Worm (Caenorhabditis elegans) whole organism, early embryonic: ENCODE data around the gene F46G10.1.

ENCODE experiments used
- B0310.2 ChIP-seq: sonication (generic microtip); optimal IDR thresholded peaks from 2 replicates; lab custom pipeline; 2016; ENCODE audit warnings: mild to moderate bottlenecking, missing genetic modification characterization, missing compliant biosample characterization
- F13C5.2 ChIP-seq: sonication (generic microtip); optimal IDR thresholded peaks from 2 replicates; lab custom pipeline; 2017; ENCODE audit warnings: mild to moderate bottlenecking, missing genetic modification characterization, inconsistent platforms, missing compliant biosample characterization
- aly-1 ChIP-seq: sonication (generic microtip); optimal IDR thresholded peaks from 2 replicates; lab custom pipeline; 2016; ENCODE audit warnings: missing genetic modification characterization, missing compliant biosample characterization
- ama-1 ChIP-seq: fragments of 150-350 bp; optimal IDR thresholded peaks from 2 replicates; lab custom pipeline; 2014
- ceh-13 ChIP-seq: fragments of 200-800 bp; sonication (Bioruptor generic); optimal IDR thresholded peaks from 2 replicates; lab custom pipeline; 2018; ENCODE audit warnings: mild to moderate bottlenecking, missing genetic modification characterization, missing compliant biosample characterization
- ceh-36 ChIP-seq: sonication (generic microtip); optimal IDR thresholded peaks from 2 replicates; lab custom pipeline; 2016; ENCODE audit warnings: missing genetic modification characterization, inconsistent platforms, missing compliant biosample characterization
- ets-7 ChIP-seq: sonication (generic microtip); optimal IDR thresholded peaks from 2 replicates; lab custom pipeline; 2016; ENCODE audit warnings: missing genotype, missing genetic modification characterization, missing compliant biosample characterization
- flt-1 ChIP-seq: fragments of 200-800 bp; sonication (Bioruptor generic); IDR thresholded peaks from 2 replicates; pipeline ENCODE4 v1.3.6; 2022; ENCODE audit warnings: missing genetic modification characterization, missing compliant biosample characterization
- hmbx-1 ChIP-seq: sonication (generic microtip); optimal IDR thresholded peaks from 2 replicates; lab custom pipeline; 2016; ENCODE audit warnings: mild to moderate bottlenecking, missing genetic modification characterization, missing compliant biosample characterization
- hmg-4 ChIP-seq: fragments of 200-800 bp; sonication (Bioruptor generic); optimal IDR thresholded peaks from 2 replicates; lab custom pipeline; 2018; ENCODE audit warnings: mild to moderate bottlenecking, missing genetic modification characterization, missing compliant biosample characterization
- hnd-1 ChIP-seq: sonication (generic microtip); optimal IDR thresholded peaks from 2 replicates; lab custom pipeline; 2016; ENCODE audit warnings: missing genetic modification characterization, missing compliant biosample characterization
- pes-1 ChIP-seq: fragments of 200-800 bp; sonication (Bioruptor generic); IDR thresholded peaks from 2 replicates; pipeline ENCODE4 v1.3.6; 2022; ENCODE audit warnings: missing genetic modification reagents, missing genetic modification characterization, missing compliant biosample characterization
- scrt-1 ChIP-seq: fragments of 200-800 bp; sonication (Bioruptor generic); IDR thresholded peaks from 2 replicates; pipeline ENCODE4 v1.3.6; 2022; ENCODE audit warnings: missing genetic modification characterization, missing compliant biosample characterization
- sea-1 ChIP-seq: fragments of 200-800 bp; sonication (Bioruptor generic); conservative IDR thresholded peaks from 2 replicates; pipeline ENCODE4 v1.3.6; 2022; ENCODE audit warnings: missing genetic modification characterization, missing compliant biosample characterization
- tbx-11 ChIP-seq: fragments of 200-800 bp; sonication (Bioruptor generic); IDR thresholded peaks from 2 replicates; pipeline ENCODE4 v1.3.6; 2022; ENCODE audit warnings: missing genetic modification characterization, missing compliant biosample characterization
- tbx-37 ChIP-seq: fragments of 200-800 bp; sonication (Bioruptor generic); conservative IDR thresholded peaks from 2 replicates; pipeline ENCODE4 v1.3.6; 2022; ENCODE audit warnings: missing genetic modification reagents, missing genetic modification characterization, missing compliant biosample characterization
- tra-4 ChIP-seq: sonication (generic microtip); optimal IDR thresholded peaks from 2 replicates; lab custom pipeline; 2017; ENCODE audit warnings: missing genetic modification characterization, missing compliant biosample characterization

F46G10.1 gene

DNA sequence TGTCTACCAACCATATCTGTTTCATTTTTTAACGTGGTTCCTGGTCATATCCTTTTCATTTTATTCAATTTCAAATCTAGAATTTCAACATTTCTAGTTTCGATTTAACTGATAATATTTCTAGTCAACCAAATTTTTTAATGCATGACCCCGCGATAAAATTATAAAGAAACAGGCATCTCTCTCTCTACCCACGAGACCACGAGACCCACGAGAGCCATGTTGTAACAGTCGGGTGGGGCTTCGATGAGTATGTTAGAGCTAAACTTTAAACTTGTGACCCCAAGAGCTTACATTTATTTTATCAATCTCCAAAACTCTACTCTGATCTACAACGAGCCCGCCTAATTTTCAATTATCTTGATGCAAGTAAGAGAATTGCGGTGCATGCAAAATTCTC is 6.8 kb upstream of the F46G10.1 start:
- TF ChIP-seq hnd-1 (tag; lab: Kevin White, UChicago), result no peak
- TF ChIP-seq ets-7, result no peak
- no peak for TF ChIP-seq ceh-36 (tag; lab: Kevin White, UChicago)

DNA sequence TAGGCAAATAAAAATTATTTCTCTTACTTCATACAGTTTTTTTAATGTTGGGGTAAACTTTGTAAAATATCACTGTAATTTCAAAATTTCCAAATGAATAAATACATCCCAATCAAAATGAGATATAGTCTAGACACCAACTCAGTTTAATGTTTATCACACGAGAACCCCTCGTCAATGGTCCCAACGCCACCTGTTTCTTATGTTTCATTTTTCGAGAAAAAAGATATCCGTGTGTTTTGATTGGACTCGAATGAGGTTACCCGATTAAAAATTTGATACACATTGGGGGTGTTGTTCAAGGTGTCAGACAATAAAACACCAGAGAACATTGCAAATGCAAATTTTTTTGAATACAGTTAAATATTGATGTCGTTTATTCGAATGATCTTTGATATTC is 6.0 kb upstream of the F46G10.1 start:
- TF ChIP-seq sea-1 (GFP tag; lab: Robert Waterston, UW) (no peak), ama-1 (lab: Kevin White, UChicago) (no peak), pes-1 (no peak), tra-4 (tag; lab: Kevin White, UChicago) (no peak), aly-1 (tag; lab: Kevin White, UChicago) (no peak), tbx-11 (GFP tag; lab: Robert Waterston, UW) (no peak), flt-1 (GFP tag; lab: Robert Waterston, UW) (no peak), scrt-1 (no peak), hmg-4 (GFP tag; lab: Kevin White, UChicago) (no peak), F13C5.2 (tag; lab: Kevin White, UChicago) (no peak), ets-7 (no peak), ceh-36 (tag; lab: Kevin White, UChicago) (no peak), hmbx-1 (tag; lab: Kevin White, UChicago) (no peak)

DNA sequence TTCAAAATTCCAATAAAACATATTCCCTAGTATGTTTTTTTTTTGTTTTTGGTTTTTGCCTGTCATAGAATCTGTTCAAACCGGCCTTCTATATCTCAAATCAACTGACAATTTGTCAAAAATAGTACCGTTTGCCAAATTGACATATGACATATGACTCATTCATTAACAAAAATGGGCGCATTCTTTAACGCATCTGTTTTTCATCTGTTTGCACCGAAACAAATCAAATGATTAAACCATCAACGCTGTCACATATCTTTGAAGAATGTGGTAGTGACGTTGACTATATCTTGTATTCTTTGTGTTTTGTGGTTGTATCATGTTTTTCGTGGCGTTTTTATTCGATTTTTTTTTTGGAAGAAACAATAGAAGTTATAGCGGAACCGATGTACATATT is 3.5 kb upstream of the F46G10.1 start:
- TF ChIP-seq sea-1 (GFP tag; lab: Robert Waterston, UW) (no peak), pes-1 (no peak), tra-4 (tag; lab: Kevin White, UChicago) (no peak), aly-1 (tag; lab: Kevin White, UChicago) (no peak), tbx-11 (GFP tag; lab: Robert Waterston, UW) (no peak), ama-1 (lab: Kevin White, UChicago) (no peak), F13C5.2 (tag; lab: Kevin White, UChicago) (no peak), hmbx-1 (tag; lab: Kevin White, UChicago) (no peak), B0310.2 (tag; lab: Kevin White, UChicago) (no peak), ets-7 (no peak), hnd-1 (tag; lab: Kevin White, UChicago) (no peak), flt-1 (GFP tag; lab: Robert Waterston, UW) (no peak), scrt-1 (no peak), tbx-37 (GFP tag; lab: Robert Waterston, UW) (no peak), ceh-13 (no peak)

DNA sequence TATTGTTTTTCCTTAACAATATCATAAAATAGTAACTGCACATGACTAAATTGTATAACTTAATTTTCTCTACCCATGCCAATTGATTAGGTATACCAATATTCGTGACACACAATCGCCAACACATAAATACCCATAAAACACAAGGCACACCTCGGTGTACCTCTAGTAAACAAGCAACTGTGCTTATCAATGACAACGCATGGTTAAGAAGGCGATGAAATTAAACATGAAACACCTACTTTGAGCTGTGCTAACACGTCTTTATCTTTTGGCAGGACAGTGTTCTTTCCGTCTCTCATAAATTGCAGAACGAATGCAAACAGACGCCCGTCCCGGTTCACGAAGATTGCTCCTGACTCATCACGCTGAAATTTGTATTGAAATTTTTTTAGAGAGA is 792 bp downstream of the F46G10.1 start:
- no peak for TF ChIP-seq tbx-37 (GFP tag; lab: Robert Waterston, UW)
- TF ChIP-seq hnd-1 (tag; lab: Kevin White, UChicago), result no peak
- TF ChIP-seq hmg-4 (GFP tag; lab: Kevin White, UChicago), result no peak
- no peak for TF ChIP-seq scrt-1
- TF ChIP-seq tbx-11 (GFP tag; lab: Robert Waterston, UW), result no peak
- no peak for TF ChIP-seq tra-4 (tag; lab: Kevin White, UChicago)
- no peak for TF ChIP-seq hmbx-1 (tag; lab: Kevin White, UChicago)
- TF ChIP-seq ceh-36 (tag; lab: Kevin White, UChicago), result no peak
- no peak for TF ChIP-seq pes-1
- TF ChIP-seq flt-1 (GFP tag; lab: Robert Waterston, UW), result no peak
- no peak for TF ChIP-seq ets-7
- TF ChIP-seq ceh-13, result no peak

DNA sequence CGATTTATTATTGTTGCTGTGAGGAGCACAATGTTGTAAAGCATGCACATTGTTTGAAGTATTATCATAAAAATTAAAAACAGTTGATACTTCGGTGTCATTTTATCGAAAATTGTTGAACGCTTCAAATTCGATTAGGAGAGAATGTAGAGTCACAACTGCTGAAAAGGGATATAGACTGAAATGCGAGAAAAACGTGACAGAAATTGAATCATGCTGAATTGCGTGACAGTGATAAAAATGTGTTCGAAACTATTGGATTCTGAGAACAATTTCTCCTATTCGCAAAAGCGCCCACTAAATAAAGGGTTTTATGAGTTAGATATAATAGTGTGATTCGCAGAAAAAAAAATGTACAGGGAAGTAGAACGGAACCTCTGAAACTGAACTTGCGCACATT is 2.8 kb downstream of the F46G10.1 start, which contains the start of gene srxa-8:
TSS of gene srxa-8 (minus strand) at position 101 of the 400 bp plus-strand sequence.
- TF ChIP-seq ama-1 (lab: Kevin White, UChicago) (no peak), hmbx-1 (tag; lab: Kevin White, UChicago) (no peak), F13C5.2 (tag; lab: Kevin White, UChicago) (no peak), ceh-36 (tag; lab: Kevin White, UChicago) (no peak)

DNA sequence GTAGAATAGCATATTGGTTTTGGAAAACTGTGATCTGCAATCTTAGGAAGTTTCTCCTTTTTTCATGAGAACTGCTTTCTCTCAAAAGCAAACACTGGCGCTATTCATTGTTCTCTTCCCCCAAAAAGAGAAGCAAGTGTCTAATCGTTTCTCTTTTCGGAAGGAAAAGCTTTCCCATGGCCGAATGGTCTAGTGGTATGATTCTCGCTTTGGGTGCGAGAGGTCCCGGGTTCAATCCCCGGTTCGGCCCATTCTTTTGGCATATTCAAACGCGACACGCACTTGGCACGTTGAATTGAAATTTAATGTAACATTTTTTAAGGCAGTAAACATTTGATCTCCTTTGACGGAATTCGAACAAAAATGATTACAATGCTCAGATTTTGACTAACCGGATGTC is 3.7 kb downstream of the F46G10.1 start:
- 0 out of 2 replicates have a peak, but pooled peaks have one; percentile 21 for TF ChIP-seq pes-1
- TF ChIP-seq B0310.2 (tag; lab: Kevin White, UChicago), result no peak
- no peak for TF ChIP-seq hmg-4 (GFP tag; lab: Kevin White, UChicago)
- TF ChIP-seq ceh-36 (tag; lab: Kevin White, UChicago), result no peak
- TF ChIP-seq tbx-37 (GFP tag; lab: Robert Waterston, UW), result no peak
- no peak for TF ChIP-seq flt-1 (GFP tag; lab: Robert Waterston, UW)

DNA sequence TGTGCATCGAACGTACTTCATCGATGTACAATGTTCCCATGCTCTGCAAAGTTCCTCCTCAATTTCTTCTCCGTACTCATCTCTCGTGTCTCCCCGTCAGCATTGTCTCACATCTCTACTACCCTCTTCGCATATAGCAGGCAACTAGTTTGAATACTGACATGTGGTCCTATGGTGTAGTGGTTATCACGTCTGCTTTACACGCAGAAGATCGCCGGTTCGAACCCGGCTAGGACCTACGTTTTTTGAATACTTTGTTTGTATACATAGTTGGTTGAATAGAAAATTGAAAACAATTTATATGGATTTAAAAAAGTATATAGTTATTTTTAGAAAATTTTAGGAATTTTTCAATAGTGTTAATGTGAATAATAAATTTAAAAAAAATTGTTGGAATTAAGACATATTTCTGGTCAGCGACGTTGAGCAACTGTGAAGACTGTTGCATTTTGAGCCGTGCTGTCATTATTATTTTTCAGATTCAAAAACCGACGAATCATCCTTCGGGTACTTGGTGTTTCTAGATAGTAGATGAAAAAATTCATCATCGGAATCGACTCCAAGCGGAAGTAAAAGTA is 4.6 kb downstream of the F46G10.1 start:
- TF ChIP-seq ets-7 (peak; percentile 73), pes-1 (peak; percentile 95), ceh-36 (tag; lab: Kevin White, UChicago) (peak; percentile 94), B0310.2 (tag; lab: Kevin White, UChicago) (peak; percentile 80), hmg-4 (GFP tag; lab: Kevin White, UChicago) (no peak), sea-1 (GFP tag; lab: Robert Waterston, UW) (peak; percentile 93), ceh-13 (peak; percentile 92), tbx-37 (GFP tag; lab: Robert Waterston, UW) (peak; percentile 95), F13C5.2 (tag; lab: Kevin White, UChicago) (peak; percentile 94), hmbx-1 (tag; lab: Kevin White, UChicago) (peak; percentile 86), tbx-11 (GFP tag; lab: Robert Waterston, UW) (peak; percentile 97), ama-1 (lab: Kevin White, UChicago) (no peak), flt-1 (GFP tag; lab: Robert Waterston, UW) (peak; percentile 95), aly-1 (tag; lab: Kevin White, UChicago) (peak; percentile 85), tra-4 (tag; lab: Kevin White, UChicago) (peak; percentile 90), scrt-1 (peak; percentile 95), hnd-1 (tag; lab: Kevin White, UChicago) (peak; percentile 89)
